Fruit fly (Drosophila melanogaster) whole organism, embryonic: ENCODE data around the gene CG43350.

ENCODE experiments used
- CG10267 ChIP-seq: fragments of 200-800 bp; sonication (Bioruptor generic); optimal IDR thresholded peaks from 2 replicates; lab custom pipeline; 2018; ENCODE audit warnings: missing biosample characterization, mild to moderate bottlenecking, missing genetic modification characterization, moderate library complexity
- CG11398 ChIP-seq: fragments of 200-800 bp; sonication (Bioruptor generic); optimal IDR thresholded peaks from 2 replicates; lab custom pipeline; 2016; ENCODE audit warnings: missing biosample characterization, missing genetic modification characterization
- CG11696 ChIP-seq: fragments of 200-800 bp; sonication (Bioruptor generic); IDR thresholded peaks from 2 replicates; pipeline ENCODE4 v1.3.6; 2022; ENCODE audit warnings: missing biosample characterization, missing genetic modification characterization
- CG12071 ChIP-seq: fragments of 200-800 bp; sonication (Bioruptor generic); optimal IDR thresholded peaks from 3 replicates; lab custom pipeline; 2018; ENCODE audit warnings: missing biosample characterization, mild to moderate bottlenecking, missing genetic modification characterization
- CG12219 ChIP-seq: fragments of 200-800 bp; sonication (Bioruptor generic); optimal IDR thresholded peaks from 3 replicates; lab custom pipeline; 2018; ENCODE audit warnings: missing biosample characterization, mild to moderate bottlenecking, missing genetic modification characterization
- CG13123 ChIP-seq: fragments of 200-800 bp; sonication (Bioruptor generic); optimal IDR thresholded peaks from 2 replicates; lab custom pipeline; 2016; ENCODE audit warnings: missing biosample characterization, missing genetic modification characterization
- CG13287 ChIP-seq: fragments of 200-800 bp; sonication (Bioruptor generic); IDR thresholded peaks from 2 replicates; pipeline ENCODE4 v1.3.6; 2022; ENCODE audit warnings: missing biosample characterization, missing genetic modification characterization; ENCODE audit not compliant: partially characterized antibody
- CG15696 ChIP-seq: fragments of 200-800 bp; sonication (Bioruptor generic); optimal IDR thresholded peaks from 2 replicates; lab custom pipeline; 2019; ENCODE audit warnings: missing biosample characterization, mild to moderate bottlenecking, missing genetic modification characterization, moderate library complexity
- CG17186 ChIP-seq: fragments of 200-800 bp; sonication (Bioruptor generic); optimal IDR thresholded peaks from 3 replicates; lab custom pipeline; 2017; ENCODE audit warnings: missing biosample characterization, missing genetic modification reagents, missing genetic modification characterization
- CG18011 ChIP-seq: fragments of 200-800 bp; sonication (Bioruptor generic); optimal IDR thresholded peaks from 2 replicates; lab custom pipeline; 2017; ENCODE audit warnings: missing biosample characterization, missing genetic modification characterization, mild to moderate bottlenecking, moderate library complexity, missing genotype
- CG18262 ChIP-seq: fragments of 200-800 bp; optimal IDR thresholded peaks from 3 replicates; lab custom pipeline; 2019; ENCODE audit warnings: missing biosample characterization, mild to moderate bottlenecking, missing genetic modification characterization, moderate library complexity
- CG2712 ChIP-seq: fragments of 200-800 bp; optimal IDR thresholded peaks from 3 replicates; lab custom pipeline; 2019; ENCODE audit warnings: missing biosample characterization, mild to moderate bottlenecking, missing genetic modification characterization, moderate library complexity
- CG31224 ChIP-seq: fragments of 200-800 bp; sonication (Bioruptor generic); IDR thresholded peaks from 2 replicates; pipeline ENCODE4 v1.3.6; 2022; ENCODE audit warnings: missing biosample characterization, missing genetic modification characterization
- CG3281 ChIP-seq: fragments of 200-800 bp; sonication (Bioruptor generic); optimal IDR thresholded peaks from 3 replicates; lab custom pipeline; 2017; ENCODE audit warnings: missing biosample characterization, mild to moderate bottlenecking, missing genetic modification characterization
- CG34224 ChIP-seq: fragments of 200-800 bp; sonication (Bioruptor generic); IDR thresholded peaks from 3 replicates; pipeline ENCODE4 v1.3.6; 2022; ENCODE audit warnings: missing biosample characterization, missing genetic modification characterization; ENCODE audit not compliant: partially characterized antibody
- CG3847 ChIP-seq: fragments of 200-800 bp; sonication (Bioruptor generic); IDR thresholded peaks from 2 replicates; pipeline ENCODE4 v1.3.6; 2022; ENCODE audit warnings: missing biosample characterization, missing genetic modification characterization
- CG5245 ChIP-seq: fragments of 200-800 bp; sonication (Bioruptor generic); optimal IDR thresholded peaks from 3 replicates; lab custom pipeline; 2016; ENCODE audit warnings: missing biosample characterization, missing genetic modification characterization
- CG7786 ChIP-seq: fragments of 200-800 bp; sonication (Bioruptor generic); optimal IDR thresholded peaks from 2 replicates; lab custom pipeline; 2016; ENCODE audit warnings: missing biosample characterization, missing genetic modification characterization
- CG7839 ChIP-seq: fragments of 200-800 bp; sonication (Bioruptor generic); optimal IDR thresholded peaks from 3 replicates; lab custom pipeline; 2018; ENCODE audit warnings: missing biosample characterization, mild to moderate bottlenecking, missing genetic modification characterization, moderate library complexity
- CG8290 ChIP-seq, 3 experiments: fragments of 200-800 bp; sonication (Bioruptor generic); optimal IDR thresholded peaks; 2 replicates each; lab custom pipeline; 2016 to 2019; ENCODE audit warnings: missing biosample characterization in 3 of 3, missing genetic modification characterization in 3 of 3, mild to moderate bottlenecking in 2 of 3, moderate library complexity in 1 of 3
- CG8478 ChIP-seq: fragments of >200 bp; optimal IDR thresholded peaks from 2 replicates; lab custom pipeline; 2018
- CG8765 ChIP-seq: fragments of 200-800 bp; sonication (Bioruptor generic); IDR thresholded peaks from 2 replicates; pipeline ENCODE4 v1.3.6; 2022; ENCODE audit warnings: missing biosample characterization, missing genetic modification characterization
- CG9215 ChIP-seq: fragments of 200-800 bp; sonication (Bioruptor generic); IDR thresholded peaks from 2 replicates; pipeline ENCODE4 v1.3.6; 2022; ENCODE audit warnings: missing biosample characterization, missing genetic modification characterization
- CG9932 ChIP-seq: fragments of 200-800 bp; sonication (Bioruptor generic); IDR thresholded peaks from 2 replicates; pipeline ENCODE4 v1.3.6; 2022; ENCODE audit warnings: missing biosample characterization, missing genetic modification characterization
- CTCF ChIP-seq: fragments of 200-800 bp; sonication (Bioruptor generic); optimal IDR thresholded peaks from 2 replicates; lab custom pipeline; 2017; ENCODE audit warnings: missing biosample characterization, mild to moderate bottlenecking, missing genetic modification characterization, moderate library complexity
- D ChIP-seq, 2 experiments: fragments of 200-800 bp in 1 of 2; fragments of >200 bp in 1 of 2; sonication (Bioruptor generic) in 1 of 2; optimal IDR thresholded peaks; 2 replicates in 1 of 2; 3 replicates in 1 of 2; lab custom pipeline; 2017; ENCODE audit warnings: mild to moderate bottlenecking in 1 of 2, missing biosample characterization in 1 of 2, missing genetic modification characterization in 1 of 2, missing genetic modification reagents in 1 of 2
- Ets97D ChIP-seq: fragments of 200-800 bp; sonication (Bioruptor generic); optimal IDR thresholded peaks from 3 replicates; lab custom pipeline; 2016; ENCODE audit warnings: missing biosample characterization, missing genetic modification characterization
- MTF-1 ChIP-seq: fragments of 200-800 bp; sonication (Bioruptor generic); optimal IDR thresholded peaks from 2 replicates; lab custom pipeline; 2018; ENCODE audit warnings: missing biosample characterization, mild to moderate bottlenecking, missing genetic modification characterization, borderline replicate concordance
- Mes4 ChIP-seq: fragments of 200-800 bp; sonication (Bioruptor generic); optimal IDR thresholded peaks from 2 replicates; lab custom pipeline; 2016; ENCODE audit warnings: missing biosample characterization, missing genetic modification characterization
- Tbp ChIP-seq: fragments of >200 bp; optimal IDR thresholded peaks from 2 replicates; lab custom pipeline; 2018; ENCODE audit warnings: missing biosample characterization, missing genetic modification characterization
- al ChIP-seq: fragments of 200-800 bp; sonication (Bioruptor generic); IDR thresholded peaks from 2 replicates; pipeline ENCODE4 v1.3.6; 2022; ENCODE audit warnings: missing biosample characterization, missing genetic modification characterization
- bsh ChIP-seq, 2 experiments: fragments of 200-800 bp; sonication (Bioruptor generic); optimal IDR thresholded peaks; 2 replicates each; lab custom pipeline; 2017 to 2018; ENCODE audit warnings: mild to moderate bottlenecking in 2 of 2, missing biosample characterization in 2 of 2, missing genetic modification characterization in 2 of 2, moderate library complexity in 1 of 2
- cas ChIP-seq: fragments of 200-800 bp; sonication (Bioruptor generic); IDR thresholded peaks from 2 replicates; pipeline ENCODE4 v1.3.6; 2022; ENCODE audit warnings: missing biosample characterization, missing genetic modification characterization
- chm ChIP-seq: fragments of 200-800 bp; sonication (Bioruptor generic); IDR thresholded peaks from 2 replicates; pipeline ENCODE4 v1.3.6; 2022; ENCODE audit warnings: missing biosample characterization, missing genetic modification characterization
- chn ChIP-seq: fragments of 200-800 bp; sonication (Bioruptor generic); optimal IDR thresholded peaks from 2 replicates; lab custom pipeline; 2016; ENCODE audit warnings: missing biosample characterization, missing genetic modification characterization
- cwo ChIP-seq: fragments of 200-800 bp; sonication (Bioruptor generic); optimal IDR thresholded peaks from 3 replicates; lab custom pipeline; 2017; ENCODE audit warnings: missing biosample characterization, missing genetic modification characterization, mild to moderate bottlenecking, moderate library complexity, missing genetic modification reagents
- dimm ChIP-seq: fragments of 200-800 bp; sonication (Bioruptor generic); IDR thresholded peaks from 2 replicates; pipeline ENCODE4 v1.3.6; 2022; ENCODE audit warnings: missing biosample characterization, missing genetic modification characterization
- dmrt11E ChIP-seq: fragments of 200-800 bp; sonication (Bioruptor generic); optimal IDR thresholded peaks from 3 replicates; lab custom pipeline; 2018; ENCODE audit warnings: missing biosample characterization, mild to moderate bottlenecking, missing genetic modification characterization, moderate library complexity
- exex ChIP-seq: fragments of 200-800 bp; sonication (Bioruptor generic); optimal IDR thresholded peaks from 4 replicates; lab custom pipeline; 2018; ENCODE audit warnings: missing biosample characterization, mild to moderate bottlenecking, missing genetic modification characterization, moderate library complexity
- fd3F ChIP-seq: fragments of 200-800 bp; sonication (Bioruptor generic); optimal IDR thresholded peaks from 2 replicates; lab custom pipeline; 2018; ENCODE audit warnings: missing biosample characterization, mild to moderate bottlenecking, missing genetic modification characterization, moderate library complexity
- fd96Cb ChIP-seq: fragments of 200-800 bp; sonication (Bioruptor generic); optimal IDR thresholded peaks from 2 replicates; lab custom pipeline; 2018; ENCODE audit warnings: missing biosample characterization, mild to moderate bottlenecking, missing genetic modification characterization, moderate library complexity
- gce ChIP-seq: fragments of 200-800 bp; sonication (Bioruptor generic); IDR thresholded peaks from 3 replicates; pipeline ENCODE4 v1.3.6; 2022; ENCODE audit warnings: missing biosample characterization, missing genetic modification characterization
- gro ChIP-seq: fragments of 200-800 bp; sonication (Bioruptor generic); optimal IDR thresholded peaks from 2 replicates; lab custom pipeline; 2016; ENCODE audit warnings: missing biosample characterization, missing genetic modification characterization
- knrl ChIP-seq: fragments of 200-800 bp; sonication (Bioruptor generic); IDR thresholded peaks from 3 replicates; pipeline ENCODE4 v1.3.6; 2022; ENCODE audit warnings: missing biosample characterization, missing genetic modification characterization; ENCODE audit not compliant: partially characterized antibody
- lilli ChIP-seq: fragments of 200-800 bp; sonication (Bioruptor generic); optimal IDR thresholded peaks from 3 replicates; lab custom pipeline; 2016; ENCODE audit warnings: missing biosample characterization, missing genetic modification characterization
- nom ChIP-seq: fragments of 200-800 bp; sonication (Bioruptor generic); optimal IDR thresholded peaks from 2 replicates; lab custom pipeline; 2017; ENCODE audit warnings: missing biosample characterization, missing genetic modification characterization, mild to moderate bottlenecking, moderate library complexity, missing genetic modification reagents
- pan ChIP-seq, 4 experiments: fragments of >200 bp in 3 of 4; fragments of 200-800 bp in 1 of 4; sonication (Bioruptor generic) in 1 of 4; optimal IDR thresholded peaks in 3 of 4; IDR thresholded peaks in 1 of 4; 2 replicates each; pipeline versions ENCODE4 v1.3.6 to Lab custom; 2017 to 2022; ENCODE audit warnings: missing biosample characterization in 2 of 4, missing genetic modification characterization in 2 of 4, mixed read lengths in 1 of 4
- pros ChIP-seq: fragments of 200-800 bp; sonication (Bioruptor generic); optimal IDR thresholded peaks from 3 replicates; lab custom pipeline; 2019; ENCODE audit warnings: missing biosample characterization, mild to moderate bottlenecking, missing genetic modification characterization, moderate library complexity
- ro ChIP-seq: fragments of 200-800 bp; sonication (Bioruptor generic); IDR thresholded peaks from 2 replicates; pipeline ENCODE4 v1.3.6; 2022; ENCODE audit warnings: missing biosample characterization, missing genetic modification characterization
- z ChIP-seq: fragments of 200-800 bp; sonication (Bioruptor generic); IDR thresholded peaks from 3 replicates; pipeline ENCODE4 v1.3.6; 2022; ENCODE audit warnings: missing biosample characterization, missing genetic modification characterization
- zfh1 ChIP-seq: fragments of 200-800 bp; sonication (Bioruptor generic); IDR thresholded peaks from 3 replicates; pipeline ENCODE4 v1.3.6; 2022; ENCODE audit warnings: missing biosample characterization, missing genetic modification characterization

Gene CG43350

dm6 chr2L:9330628-9331027, 18.7 kb upstream of the CG43350 start, which contains the start of gene Cks30A (continued):
- TF ChIP-seq bsh (GFP tag; optimal IDR thresholded peaks at IDR 0.05; lab: Kevin White, UChicago) = no peak
- no peak for TF ChIP-seq nom
- TF ChIP-seq CG8765 (GFP tag; lab: Robert Waterston, UW) = no peak
- no peak for TF ChIP-seq CG15696
- peak; percentile 85 for TF ChIP-seq Ets97D (GFP tag; lab: Kevin White, UChicago)
- no peak for TF ChIP-seq CG11398 (GFP tag; lab: Kevin White, UChicago)
- TF ChIP-seq CG7786 (GFP tag; lab: Kevin White, UChicago) = no peak
- TF ChIP-seq chn (GFP tag; lab: Kevin White, UChicago) = no peak
- TF ChIP-seq exex (tag; lab: Kevin White, UChicago) = no peak
- TF ChIP-seq CG17186 (GFP tag; lab: Kevin White, UChicago) = peak; percentile 58
- no peak for TF ChIP-seq dmrt11E (tag; lab: Kevin White, UChicago)
- no peak for TF ChIP-seq MTF-1 (GFP tag; lab: Kevin White, UChicago)
- TF ChIP-seq cas (GFP tag; lab: Robert Waterston, UW) = no peak
- TF ChIP-seq CG31224 = no peak
- no peak for TF ChIP-seq CG3281 (GFP tag; lab: Kevin White, UChicago)
- TF ChIP-seq zfh1 (GFP tag; lab: Robert Waterston, UW) = no peak
- TF ChIP-seq gro (GFP tag; lab: Kevin White, UChicago) = no peak
- no peak for TF ChIP-seq CG13123 (GFP tag; lab: Kevin White, UChicago)
- TF ChIP-seq gce (GFP tag; lab: Robert Waterston, UW) = no peak
- no peak for TF ChIP-seq chm
- TF ChIP-seq pan (optimal IDR thresholded peaks at IDR 0.05; lab: Kevin White, UChicago) = no peak
- TF ChIP-seq pan (GFP tag; optimal IDR thresholded peaks at IDR 0.05 in 1 of 2, IDR thresholded peaks at IDR 0.05 in 1 of 2) = no peak
- TF ChIP-seq cwo (GFP tag; lab: Kevin White, UChicago) = no peak
- TF ChIP-seq CG5245 (GFP tag; lab: Kevin White, UChicago) = no peak
- TF ChIP-seq al (GFP tag; lab: Robert Waterston, UW) = no peak
- no peak for TF ChIP-seq CG11696
- peak; percentile 100 for TF ChIP-seq CG3847 (GFP tag; lab: Robert Waterston, UW)
- TF ChIP-seq Mes4 (GFP tag; lab: Kevin White, UChicago) = no peak
- TF ChIP-seq ro (GFP tag; lab: Robert Waterston, UW) = no peak
- TF ChIP-seq dimm (GFP tag; lab: Robert Waterston, UW) = no peak
- TF ChIP-seq knrl = peak; percentile 49; the same call in 2 of the 3 replicates
- no peak for TF ChIP-seq fd96Cb
- TF ChIP-seq z (GFP tag; lab: Robert Waterston, UW) = no peak
- no peak for TF ChIP-seq CG8478
- no peak for TF ChIP-seq pros (GFP tag; lab: Kevin White, UChicago)
- no peak for TF ChIP-seq D (optimal IDR thresholded peaks at IDR 0.05; lab: Kevin White, UChicago)
- TF ChIP-seq D (GFP tag; optimal IDR thresholded peaks at IDR 0.05; lab: Kevin White, UChicago) = no peak
- TF ChIP-seq CG10267 (tag; lab: Kevin White, UChicago) = peak; percentile 62
- TF ChIP-seq CG2712 (tag; lab: Kevin White, UChicago) = no peak
- no peak for TF ChIP-seq CG9215 (GFP tag; lab: Robert Waterston, UW)
- TF ChIP-seq CG8290 (GFP tag; optimal IDR thresholded peaks at IDR 0.05; lab: Kevin White, UChicago) = no peak
- no peak for TF ChIP-seq CG8290 (tag; optimal IDR thresholded peaks at IDR 0.05; lab: Kevin White, UChicago)
- TF ChIP-seq CTCF = peak; percentile 52
- no peak for TF ChIP-seq CG12219 (GFP tag; lab: Kevin White, UChicago)
- TF ChIP-seq CG9932 (GFP tag; lab: Robert Waterston, UW) = no peak
- no peak for TF ChIP-seq CG18262
- no peak for TF ChIP-seq Tbp (GFP tag; lab: Kevin White, UChicago)
- TF ChIP-seq CG12071 = no peak
- no peak for TF ChIP-seq lilli (GFP tag; lab: Kevin White, UChicago)
- no peak for TF ChIP-seq CG7839 (tag; lab: Kevin White, UChicago)
- TF ChIP-seq CG18011 (GFP tag; lab: Kevin White, UChicago) = no peak
- TF ChIP-seq CG13287 = peak; percentile 46; the same call in 1 of the 2 replicates
- no peak for TF ChIP-seq CG34224 (GFP tag; lab: Robert Waterston, UW)
- no peak for TF ChIP-seq fd3F (GFP tag; lab: Kevin White, UChicago)
